Worm (Caenorhabditis elegans) whole organism, L4 larva: ENCODE measurements around the gene hrg-3.

Experiments
- D1046.2 ChIP-seq: fragments of 200-800 bp; sonication (Bioruptor generic); IDR thresholded peaks from 2 replicates; pipeline ENCODE4 v1.3.6; 2022; ENCODE audit warnings: missing genetic modification characterization, missing compliant biosample characterization
- T20F7.1 ChIP-seq: fragments of 200-800 bp; sonication (Bioruptor generic); optimal IDR thresholded peaks from 2 replicates; lab custom pipeline; 2018; ENCODE audit warnings: mild to moderate bottlenecking, missing genetic modification characterization, missing compliant biosample characterization
- Y48G9A.11 ChIP-seq: fragments of 200-800 bp; sonication (Bioruptor generic); IDR thresholded peaks from 2 replicates; pipeline ENCODE4 v1.3.6; 2022; ENCODE audit warnings: missing genetic modification reagents, missing genetic modification characterization, missing compliant biosample characterization
- Y5F2A.4 ChIP-seq: fragments of 200-800 bp; sonication (Bioruptor generic); optimal IDR thresholded peaks from 2 replicates; lab custom pipeline; 2018; ENCODE audit warnings: mild to moderate bottlenecking, missing genetic modification characterization, missing compliant biosample characterization
- attf-4 ChIP-seq: sonication (generic microtip); optimal IDR thresholded peaks from 3 replicates; lab custom pipeline; 2017; ENCODE audit warnings: missing biosample characterization, missing genetic modification characterization
- ceh-20 ChIP-seq: fragments of 200-800 bp; sonication (Bioruptor generic); IDR thresholded peaks from 2 replicates; pipeline ENCODE4 v1.3.6; 2022; ENCODE audit warnings: missing genetic modification reagents, missing genetic modification characterization, missing compliant biosample characterization
- ceh-28 ChIP-seq: fragments of 150-350 bp; optimal IDR thresholded peaks from 2 replicates; lab custom pipeline; 2014; ENCODE audit warnings: missing biosample characterization, missing genetic modification reagents, missing genetic modification characterization
- daf-16 ChIP-seq, 3 experiments: sonication (generic microtip); optimal IDR thresholded peaks; 2 replicates each; lab custom pipeline; 2016 to 2017; ENCODE audit warnings: missing genetic modification characterization in 3 of 3, missing genetic modification reagents in 3 of 3, mild to moderate bottlenecking in 2 of 3, missing compliant biosample characterization in 2 of 3, missing biosample characterization in 1 of 3, moderate library complexity in 1 of 3
- daf-8 ChIP-seq: fragments of 200-800 bp; sonication (Bioruptor generic); IDR thresholded peaks from 2 replicates; pipeline ENCODE4 v1.3.6; 2022; ENCODE audit warnings: missing genetic modification characterization, missing compliant biosample characterization
- dmd-6 ChIP-seq: fragments of 200-800 bp; sonication (Bioruptor generic); IDR thresholded peaks from 2 replicates; pipeline ENCODE4 v1.3.6; 2022; ENCODE audit warnings: missing genetic modification reagents, missing genetic modification characterization, missing compliant biosample characterization
- dpl-1 ChIP-seq: fragments of 150-350 bp; optimal IDR thresholded peaks from 2 replicates; lab custom pipeline; 2014; ENCODE audit warnings: missing biosample characterization, missing genetic modification reagents, missing genetic modification characterization
- egl-27 ChIP-seq: sonication (generic microtip); optimal IDR thresholded peaks from 3 replicates; lab custom pipeline; 2017; ENCODE audit warnings: missing biosample characterization, missing genetic modification reagents, missing genetic modification characterization
- fkh-10 ChIP-seq: fragments of 150-350 bp; optimal IDR thresholded peaks from 2 replicates; lab custom pipeline; 2014; ENCODE audit warnings: missing biosample characterization, missing genetic modification reagents, missing genetic modification characterization
- gei-8 ChIP-seq: fragments of 200-800 bp; sonication (Bioruptor generic); optimal IDR thresholded peaks from 2 replicates; lab custom pipeline; 2018; ENCODE audit warnings: mild to moderate bottlenecking, missing genetic modification characterization, missing compliant biosample characterization
- hlh-11 ChIP-seq: fragments of 200-800 bp; sonication (Bioruptor generic); optimal IDR thresholded peaks from 2 replicates; lab custom pipeline; 2018; ENCODE audit warnings: mild to moderate bottlenecking, missing genetic modification characterization, missing compliant biosample characterization
- hlh-30 ChIP-seq: sonication (generic microtip); optimal IDR thresholded peaks from 2 replicates; lab custom pipeline; 2017; ENCODE audit warnings: antibody characterized with exemption, mild to moderate bottlenecking, missing genetic modification characterization, missing compliant biosample characterization; ENCODE audit not compliant: insufficient read depth
- lin-39 ChIP-seq: fragments of 150-350 bp; optimal IDR thresholded peaks from 2 replicates; lab custom pipeline; 2014; ENCODE audit warnings: missing biosample characterization, missing genetic modification reagents, missing genetic modification characterization
- madf-5 ChIP-seq, 2 experiments: fragments of 200-800 bp; sonication (Bioruptor generic); IDR thresholded peaks; 2 replicates each; pipeline ENCODE4 v1.3.6; 2022; ENCODE audit warnings: missing compliant biosample characterization in 2 of 2, missing genetic modification characterization in 2 of 2
- mep-1 ChIP-seq: fragments of 150-350 bp; sonication (generic microtip); optimal IDR thresholded peaks from 3 replicates; lab custom pipeline; 2014; ENCODE audit warnings: missing biosample characterization, missing genetic modification characterization
- mxl-2 ChIP-seq: fragments of 200-800 bp; sonication (Bioruptor generic); conservative IDR thresholded peaks from 2 replicates; pipeline ENCODE4 v1.3.6; 2022; ENCODE audit warnings: missing genetic modification reagents, missing genetic modification characterization, missing compliant biosample characterization
- mxl-3 ChIP-seq: fragments of 200-800 bp; sonication (Bioruptor generic); optimal IDR thresholded peaks from 2 replicates; lab custom pipeline; 2018; ENCODE audit warnings: mild to moderate bottlenecking, missing genetic modification characterization, missing compliant biosample characterization
- nhr-102 ChIP-seq: sonication (generic microtip); optimal IDR thresholded peaks from 2 replicates; lab custom pipeline; 2016; ENCODE audit warnings: mild to moderate bottlenecking, missing genetic modification characterization, moderate library complexity, missing compliant biosample characterization
- nhr-28 ChIP-seq: fragments of 150-350 bp; optimal IDR thresholded peaks from 2 replicates; lab custom pipeline; 2014; ENCODE audit warnings: missing biosample characterization, missing genetic modification characterization
- nhr-41 ChIP-seq: fragments of 200-800 bp; sonication (Bioruptor generic); IDR thresholded peaks from 2 replicates; pipeline ENCODE4 v1.3.6; 2022; ENCODE audit warnings: missing genetic modification reagents, missing genetic modification characterization, missing compliant biosample characterization
- nhr-48 ChIP-seq: sonication (generic microtip); optimal IDR thresholded peaks from 2 replicates; lab custom pipeline; 2016; ENCODE audit warnings: mild to moderate bottlenecking, missing genetic modification characterization, missing compliant biosample characterization
- nhr-6 ChIP-seq: fragments of 150-350 bp; optimal IDR thresholded peaks from 2 replicates; lab custom pipeline; 2014; ENCODE audit warnings: missing biosample characterization, missing genetic modification characterization
- nhr-76 ChIP-seq: fragments of 150-350 bp; optimal IDR thresholded peaks from 2 replicates; lab custom pipeline; 2014; ENCODE audit warnings: missing biosample characterization, missing genetic modification characterization
- pqm-1 ChIP-seq: sonication (generic microtip); optimal IDR thresholded peaks from 2 replicates; lab custom pipeline; 2017; ENCODE audit warnings: missing biosample characterization, missing genetic modification characterization
- sdz-12 ChIP-seq: fragments of 200-800 bp; sonication (Bioruptor generic); optimal IDR thresholded peaks from 2 replicates; lab custom pipeline; 2018; ENCODE audit warnings: mild to moderate bottlenecking, missing genetic modification characterization, missing compliant biosample characterization
- snpc-1.2 ChIP-seq: fragments of 200-800 bp; sonication (Bioruptor generic); IDR thresholded peaks from 2 replicates; pipeline ENCODE4 v1.3.6; 2022; ENCODE audit warnings: missing genetic modification reagents, missing genetic modification characterization, missing compliant biosample characterization
- snpc-4 ChIP-seq: fragments of 150-350 bp; optimal IDR thresholded peaks from 2 replicates; lab custom pipeline; 2014; ENCODE audit warnings: missing biosample characterization, missing genetic modification characterization
- spr-3 ChIP-seq: fragments of 200-800 bp; sonication (Bioruptor generic); optimal IDR thresholded peaks from 2 replicates; lab custom pipeline; 2018; ENCODE audit warnings: mild to moderate bottlenecking, missing genetic modification characterization, missing compliant biosample characterization
- unc-62 ChIP-seq, 3 experiments: fragments of 150-350 bp in 1 of 3; sonication (generic microtip); optimal IDR thresholded peaks in 2 of 3; peaks in 1 of 3; 1 replicate in 1 of 3; 2 replicates in 2 of 3; lab custom pipeline; 2014 to 2017; ENCODE audit warnings: missing biosample characterization in 3 of 3, missing genetic modification characterization in 3 of 3, missing genetic modification reagents in 3 of 3, missing genotype in 1 of 3
- zfp-2 ChIP-seq: sonication (generic microtip); optimal IDR thresholded peaks from 2 replicates; lab custom pipeline; 2016; ENCODE audit warnings: mild to moderate bottlenecking, missing genetic modification characterization, missing compliant biosample characterization
- zfp-3 ChIP-seq: fragments of 200-800 bp; sonication (Bioruptor generic); conservative IDR thresholded peaks from 2 replicates; pipeline ENCODE4 v1.3.6; 2022; ENCODE audit warnings: missing genetic modification reagents, missing genetic modification characterization, missing compliant biosample characterization
- zip-11 ChIP-seq: fragments of 200-800 bp; sonication (Bioruptor generic); IDR thresholded peaks from 2 replicates; pipeline ENCODE4 v1.3.6; 2022; ENCODE audit warnings: missing genetic modification characterization, missing compliant biosample characterization
- zip-2 ChIP-seq: fragments of 150-350 bp; optimal IDR thresholded peaks from 2 replicates; lab custom pipeline; 2014; ENCODE audit warnings: missing biosample characterization, missing genetic modification characterization

The hrg-3 gene

ce11 chrV:9737287-9737686 is 19.0 kb upstream of the hrg-3 start, which contains the start of gene aqp-4:
Gene aqp-4, plus strand, starts transcription at chrV:9737556.
- TF ChIP-seq snpc-1.2 (GFP tag; lab: Robert Waterston, UW) (no peak), zip-2 (tag; lab: Kevin White, UChicago) (no peak), hlh-11 (tag; lab: Kevin White, UChicago) (peak; percentile 18), daf-8 (no peak), sdz-12 (GFP tag; lab: Kevin White, UChicago) (no peak), attf-4 (tag; lab: Kevin White, UChicago) (no peak), mep-1 (tag; lab: Kevin White, UChicago) (no peak), nhr-48 (tag; lab: Kevin White, UChicago) (no peak), gei-8 (GFP tag; lab: Kevin White, UChicago) (no peak), ceh-28 (tag; lab: Kevin White, UChicago) (no peak), hlh-30 (tag; lab: Kevin White, UChicago) (peak; percentile 6), snpc-4 (no peak), daf-16 (GFP tag; optimal IDR thresholded peaks at IDR 0.05; lab: Kevin White, UChicago) (no peak), daf-16 (tag; optimal IDR thresholded peaks at IDR 0.05; lab: Kevin White, UChicago) (peak; percentile 28), lin-39 (tag; lab: Kevin White, UChicago) (no peak), pqm-1 (peak; percentile 59), nhr-41 (GFP tag; lab: Robert Waterston, UW) (no peak), Y48G9A.11 (no peak), nhr-76 (tag; lab: Kevin White, UChicago) (no peak), D1046.2 (GFP tag; lab: Robert Waterston, UW) (no peak), dmd-6 (GFP tag; lab: Robert Waterston, UW) (peak; percentile 43; the same call in 1 of the 2 replicates), zip-11 (GFP tag; lab: Robert Waterston, UW) (no peak), nhr-28 (tag; lab: Kevin White, UChicago) (peak; percentile 47), Y5F2A.4 (no peak), egl-27 (tag; lab: Kevin White, UChicago) (no peak), ceh-20 (GFP tag; lab: Robert Waterston, UW) (no peak), nhr-102 (no peak), zfp-3 (GFP tag; lab: Robert Waterston, UW) (no peak), T20F7.1 (GFP tag; lab: Kevin White, UChicago) (no peak)

- TF ChIP-seq mxl-3 (GFP tag; lab: Kevin White, UChicago) (no peak), egl-27 (tag; lab: Kevin White, UChicago) (no peak), mxl-2 (GFP tag; lab: Robert Waterston, UW) (no peak), madf-5 (GFP tag; IDR thresholded peaks at IDR 0.05; lab: Robert Waterston, UW) (no peak), dpl-1 (GFP tag; lab: Kevin White, UChicago) (no peak), daf-16 (GFP tag; optimal IDR thresholded peaks at IDR 0.05; lab: Kevin White, UChicago) (no peak), daf-16 (tag; optimal IDR thresholded peaks at IDR 0.05; lab: Kevin White, UChicago) (peak; percentile 36), unc-62 (GFP tag; optimal IDR thresholded peaks at IDR 0.05 in 1 of 2; lab: Kevin White, UChicago) (peak in 1 of 2 experiments; percentile 52), unc-62 (tag; optimal IDR thresholded peaks at IDR 0.05; lab: Kevin White, UChicago) (no peak), hlh-11 (tag; lab: Kevin White, UChicago) (peak; percentile 38), dmd-6 (GFP tag; lab: Robert Waterston, UW) (peak; percentile 53), fkh-10 (GFP tag; lab: Kevin White, UChicago) (no peak), nhr-28 (tag; lab: Kevin White, UChicago) (peak; percentile 32), spr-3 (GFP tag; lab: Kevin White, UChicago) (no peak), nhr-6 (tag; lab: Kevin White, UChicago) (no peak), sdz-12 (GFP tag; lab: Kevin White, UChicago) (no peak), pqm-1 (peak; percentile 72), zfp-2 (tag; lab: Kevin White, UChicago) (no peak)
Measured at ce11 chrV:9738077-9738705, 18.1 kb upstream of the hrg-3 start.
